Worm (Caenorhabditis elegans): Measurements from ENCODE around the gene str-113.

DNA sequence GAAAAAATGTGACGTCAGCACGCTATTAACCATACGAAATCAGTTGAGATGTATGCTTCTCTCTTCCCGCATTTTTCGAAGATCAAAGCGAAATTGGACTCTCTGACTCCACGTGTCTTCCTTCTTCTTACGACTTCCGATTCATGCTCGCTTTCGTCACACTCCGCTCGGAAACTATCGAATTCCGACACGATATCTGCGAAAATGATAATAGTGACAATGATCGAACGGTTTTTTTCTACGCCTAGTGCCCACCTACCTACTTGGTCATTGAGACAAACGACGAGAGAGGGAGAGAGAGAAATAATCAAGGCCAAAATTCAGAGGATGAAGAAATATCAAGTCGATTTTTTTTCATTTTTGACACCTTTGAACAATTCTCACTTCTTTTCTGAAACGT lies 26.9 kb upstream of the str-113 start:
- no peak for TF ChIP-seq hmg-20 (GFP tag; IDR thresholded peaks at IDR 0.05)
- TF ChIP-seq unc-62 (GFP tag; optimal IDR thresholded peaks at IDR 0.05), result no peak

All from whole organism, young adult.